Fruit fly (Drosophila melanogaster): ENCODE measurements around the gene Poxm.
A peak's percentile ranks its signal among the peaks of the same experiment; 100 is the strongest.

Poxm gene

DNA sequence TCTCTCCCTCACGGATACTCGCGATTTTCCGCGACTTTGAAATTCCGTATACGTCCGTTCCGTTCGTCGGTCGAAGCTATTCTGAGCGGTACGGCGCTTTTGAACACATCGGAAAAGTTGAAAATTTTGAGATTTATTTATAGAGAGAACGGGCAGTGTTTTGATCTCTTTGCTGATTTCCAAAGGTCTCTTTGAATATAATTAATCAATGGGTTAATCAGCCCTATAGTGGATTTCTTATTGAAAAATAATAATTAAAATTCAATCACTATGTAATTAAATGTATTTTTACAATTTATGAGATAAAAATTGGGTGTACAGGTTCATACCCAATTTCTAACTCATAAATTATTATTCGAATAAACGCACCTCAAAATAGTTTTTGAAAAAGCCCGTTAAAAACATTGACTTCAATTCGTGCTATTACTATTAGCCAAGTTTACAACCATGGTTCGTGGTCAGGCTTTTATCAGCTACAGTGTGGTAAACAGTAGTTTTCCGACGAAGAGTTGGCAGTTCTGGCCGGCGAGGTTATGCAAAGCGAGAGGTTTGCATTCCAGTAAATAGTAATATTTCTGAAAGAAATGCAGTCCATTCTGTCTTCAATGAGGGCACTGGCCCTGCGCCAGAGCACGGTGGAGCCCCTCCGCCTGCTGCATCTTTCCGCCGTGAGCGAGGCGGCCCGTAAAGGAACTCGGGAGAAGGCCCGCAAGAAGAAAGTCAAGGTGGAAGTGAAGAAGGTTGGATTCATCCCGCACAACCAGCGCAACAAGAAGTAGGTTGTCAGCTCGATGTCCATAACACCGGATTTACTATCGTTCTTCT, 32.5 kb downstream of the Poxm start, which contains the start of the genes CG9626 and mRpL1 (continued):
- no peak for TF ChIP-seq crol (GFP tag; IDR thresholded peaks at IDR 0.05)
- TF ChIP-seq ro (GFP tag; IDR thresholded peaks at IDR 0.05), result no peak
- TF ChIP-seq ftz-f1 (GFP tag; optimal IDR thresholded peaks at IDR 0.05), result peak; percentile 94
- TF ChIP-seq CG6654 (GFP tag; optimal IDR thresholded peaks at IDR 0.05), result no peak
- no peak for TF ChIP-seq CG33557 (GFP tag; optimal IDR thresholded peaks at IDR 0.05)
- peak; percentile 76 for TF ChIP-seq CG14710 (tag; optimal IDR thresholded peaks at IDR 0.05)
- no peak for TF ChIP-seq CG10431 (GFP tag; optimal IDR thresholded peaks at IDR 0.05)
- TF ChIP-seq chm (GFP tag; IDR thresholded peaks at IDR 0.05), result no peak
- no peak for TF ChIP-seq bowl (GFP tag; IDR thresholded peaks at IDR 0.05)
- TF ChIP-seq CHES-1-like (GFP tag; optimal IDR thresholded peaks at IDR 0.05), result no peak
- TF ChIP-seq h (optimal IDR thresholded peaks at IDR 0.05), result no peak
- TF ChIP-seq CG42726 (GFP tag; IDR thresholded peaks at IDR 0.05; ENCODE audit: partially characterized antibody), result no peak
- TF ChIP-seq dm (GFP tag; optimal IDR thresholded peaks at IDR 0.05), result peak; percentile 69
- no peak for TF ChIP-seq Lpt (GFP tag; optimal IDR thresholded peaks at IDR 0.05)
- no peak for TF ChIP-seq CG9215 (GFP tag; IDR thresholded peaks at IDR 0.05)
- peak; percentile 31 for TF ChIP-seq Camta (GFP tag; optimal IDR thresholded peaks at IDR 0.05)
- peak; percentile 68 for TF ChIP-seq sens (GFP tag)
- no peak for TF ChIP-seq Optix (GFP tag; IDR thresholded peaks at IDR 0.05)
- TF ChIP-seq Atf3 (GFP tag; optimal IDR thresholded peaks at IDR 0.05), result no peak
- no peak for TF ChIP-seq Kr (GFP tag; optimal IDR thresholded peaks at IDR 0.05)
- TF ChIP-seq CG30403 (GFP tag; optimal IDR thresholded peaks at IDR 0.05), result peak; percentile 12
- TF ChIP-seq odd (GFP tag; optimal IDR thresholded peaks at IDR 0.05), result no peak
- TF ChIP-seq Ets65A (GFP tag), result peak; percentile 95
- TF ChIP-seq Bgb (GFP tag; IDR thresholded peaks at IDR 0.05; ENCODE audit: partially characterized antibody), result 0 out of 2 replicates have a peak, but pooled peaks have one; percentile 23
- no peak for TF ChIP-seq CG3726 (GFP tag; IDR thresholded peaks at IDR 0.05)
- no peak for TF ChIP-seq CG10543 (GFP tag; optimal IDR thresholded peaks at IDR 0.05)
- peak; percentile 3 for TF ChIP-seq CG10979 (tag; optimal IDR thresholded peaks at IDR 0.05)
- TF ChIP-seq zen (tag; optimal IDR thresholded peaks at IDR 0.05), result peak; percentile 63
- peak; percentile 19 for TF ChIP-seq CrebB (tag; optimal IDR thresholded peaks at IDR 0.05)
- TF ChIP-seq CG8359 (GFP tag; optimal IDR thresholded peaks at IDR 0.05; ENCODE audit: borderline replicate concordance), result no peak
- TF ChIP-seq CG31388 (GFP tag; optimal IDR thresholded peaks at IDR 0.05), result no peak
- TF ChIP-seq CG1024 (GFP tag; IDR thresholded peaks at IDR 0.05), result no peak
- TF ChIP-seq dati (GFP tag; IDR thresholded peaks at IDR 0.05), result no peak
- TF ChIP-seq BEAF-32 (GFP tag; optimal IDR thresholded peaks at IDR 0.05), result peak; percentile 58
- peak; percentile 30 for TF ChIP-seq grau (tag; optimal IDR thresholded peaks at IDR 0.05)
- peak in 1 of 2 experiments; percentile 29 for TF ChIP-seq chif (GFP tag; optimal IDR thresholded peaks at IDR 0.05)
- peak; percentile 70; the same call in 1 of the 2 replicates for TF ChIP-seq GATAe (GFP tag; conservative IDR thresholded peaks at IDR 0.05)
- TF ChIP-seq CG12659 (GFP tag; optimal IDR thresholded peaks at IDR 0.05), result peak; percentile 52
- TF ChIP-seq CG17385 (GFP tag; optimal IDR thresholded peaks at IDR 0.05), result no peak
- no peak for TF ChIP-seq danr (GFP tag; IDR thresholded peaks at IDR 0.05)
- TF ChIP-seq CG30020 (tag; optimal IDR thresholded peaks at IDR 0.05), result peak; percentile 29
- peak; percentile 47 for TF ChIP-seq zfh2 (GFP tag; optimal IDR thresholded peaks at IDR 0.05)
- peak; percentile 99 for TF ChIP-seq Myb (GFP tag; optimal IDR thresholded peaks at IDR 0.05)
- TF ChIP-seq Xrp1 (GFP tag; IDR thresholded peaks at IDR 0.05), result no peak
- TF ChIP-seq CG3847 (GFP tag; IDR thresholded peaks at IDR 0.05), result peak; percentile 43
- TF ChIP-seq CG16779 (GFP tag; IDR thresholded peaks at IDR 0.05), result no peak
- TF ChIP-seq E2f2 (GFP tag; IDR thresholded peaks at IDR 0.05), result peak; percentile 53
- peak; percentile 100 for TF ChIP-seq trem (tag; optimal IDR thresholded peaks at IDR 0.05)
- peak; percentile 6 for TF ChIP-seq dmrt11E (tag; optimal IDR thresholded peaks at IDR 0.05)
- TF ChIP-seq ap (GFP tag; IDR thresholded peaks at IDR 0.05), result no peak
- no peak for TF ChIP-seq kni (GFP tag; optimal IDR thresholded peaks at IDR 0.05)
